Worm (Caenorhabditis elegans): ENCODE results near the gene T16G1.2.

The T16G1.2 gene

DNA sequence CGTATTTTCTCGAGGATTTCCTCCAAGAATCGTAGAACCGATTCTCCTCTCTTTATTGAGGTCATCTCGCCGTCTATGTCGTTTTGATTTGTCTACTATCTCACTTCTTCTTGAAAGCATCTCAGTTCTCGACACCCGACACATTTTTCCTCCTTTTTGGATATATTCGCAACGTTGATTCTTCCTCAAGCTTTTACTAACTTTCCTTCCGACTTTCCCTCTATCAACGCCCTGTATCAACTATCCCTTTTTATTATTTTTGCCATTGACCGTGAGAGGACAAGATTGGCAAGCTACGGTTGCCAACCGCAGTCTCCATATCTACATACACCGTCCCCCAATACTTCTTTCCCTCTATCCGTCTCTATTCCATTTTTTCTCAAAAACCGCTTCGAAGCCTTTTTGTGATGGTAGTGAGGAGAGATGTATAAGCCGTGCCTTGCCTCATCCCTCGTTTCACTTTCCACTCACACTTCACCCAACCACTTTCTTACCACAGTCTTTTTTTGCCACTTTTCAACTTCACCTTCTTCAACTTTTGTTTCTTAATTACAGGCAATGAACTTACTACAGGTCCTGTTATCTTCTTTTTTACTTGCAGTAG is at the start of gene T16G1.2:
Gene T16G1.2, plus strand, starts transcription at position 554 of the 604 bp plus-strand sequence.
- TF ChIP-seq scrt-1 (GFP tag; IDR thresholded peaks at IDR 0.05) = no peak
- no peak for TF ChIP-seq tra-4 (tag; optimal IDR thresholded peaks at IDR 0.05)
- no peak for TF ChIP-seq B0310.2 (tag; optimal IDR thresholded peaks at IDR 0.05)
- no peak for TF ChIP-seq F13C5.2 (tag; optimal IDR thresholded peaks at IDR 0.05)
- no peak for TF ChIP-seq ets-7 (tag; optimal IDR thresholded peaks at IDR 0.05)

DNA sequence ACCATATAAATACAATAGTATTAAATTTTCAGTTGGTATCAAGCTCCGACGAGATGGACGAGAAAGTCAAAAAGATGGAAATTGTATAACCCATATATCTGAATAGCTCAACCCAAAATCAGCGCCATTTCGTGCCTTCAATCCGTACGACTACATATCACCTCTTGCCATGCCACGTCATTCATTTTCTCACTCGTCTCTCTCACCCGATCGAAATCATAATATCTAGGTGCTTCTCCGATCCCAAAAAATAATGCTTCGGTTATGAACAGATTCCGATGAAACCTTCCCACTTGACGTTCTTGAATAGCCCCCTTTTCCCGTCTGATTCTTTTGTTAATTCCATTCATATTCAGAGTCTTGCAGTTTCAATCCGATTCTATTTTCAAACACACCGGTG is 47.9 kb upstream of the T16G1.2 start:
- TF ChIP-seq ets-7 (tag; optimal IDR thresholded peaks at IDR 0.05) = no peak
- TF ChIP-seq hmg-4 (GFP tag; optimal IDR thresholded peaks at IDR 0.05) = no peak
- TF ChIP-seq ceh-36 (tag; optimal IDR thresholded peaks at IDR 0.05) = no peak
- TF ChIP-seq flt-1 (GFP tag; IDR thresholded peaks at IDR 0.05) = no peak
- no peak for TF ChIP-seq hmbx-1 (tag; optimal IDR thresholded peaks at IDR 0.05)
- TF ChIP-seq pes-1 (GFP tag; IDR thresholded peaks at IDR 0.05) = no peak
- TF ChIP-seq tra-4 (tag; optimal IDR thresholded peaks at IDR 0.05) = no peak
- TF ChIP-seq scrt-1 (GFP tag; IDR thresholded peaks at IDR 0.05) = no peak
- no peak for TF ChIP-seq ceh-13 (GFP tag; optimal IDR thresholded peaks at IDR 0.05)
- TF ChIP-seq F13C5.2 (tag; optimal IDR thresholded peaks at IDR 0.05) = no peak
- TF ChIP-seq hnd-1 (tag; optimal IDR thresholded peaks at IDR 0.05) = no peak
- no peak for TF ChIP-seq tbx-37 (GFP tag; conservative IDR thresholded peaks at IDR 0.05)

DNA sequence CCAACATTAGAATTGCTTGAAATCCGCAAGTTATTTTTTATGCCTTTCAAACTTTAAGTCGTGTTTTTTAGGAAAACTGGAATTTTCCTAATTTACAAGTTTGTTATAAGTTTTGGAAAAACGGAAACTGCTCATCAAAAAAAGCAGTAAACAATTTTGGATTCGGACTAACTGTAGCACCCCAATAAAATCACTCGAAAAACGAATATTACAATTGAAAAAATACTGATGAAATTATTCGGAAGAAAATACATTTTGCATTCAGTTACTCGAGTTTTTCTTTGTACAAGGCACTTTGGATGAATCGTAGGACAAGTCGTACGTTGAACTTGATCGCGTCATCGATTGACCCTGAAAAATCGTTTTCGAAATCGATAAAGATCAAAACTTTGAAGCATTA is 46.9 kb upstream of the T16G1.2 start:
- no peak for TF ChIP-seq hmg-4 (GFP tag; optimal IDR thresholded peaks at IDR 0.05)

DNA sequence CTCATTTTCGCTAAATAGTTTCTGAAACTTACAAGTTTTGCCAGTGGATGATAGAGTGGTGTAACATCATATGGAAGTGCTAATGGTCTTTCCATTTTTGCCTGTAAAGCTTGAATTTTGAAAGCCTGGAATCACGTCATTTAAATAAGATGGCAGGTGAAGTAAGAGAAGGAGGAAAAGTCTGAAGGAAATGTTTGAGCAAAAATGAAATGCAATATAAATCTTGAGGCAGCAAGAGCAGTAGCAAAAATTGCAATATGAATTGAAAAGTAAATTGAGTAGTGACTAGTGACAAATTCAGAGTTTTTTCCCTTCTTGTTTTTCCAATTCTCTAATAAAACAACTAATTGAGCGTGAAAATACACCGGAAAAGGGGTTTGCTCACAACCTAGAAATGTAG is 43.4 kb upstream of the T16G1.2 start, which contains the start of gene glb-24:
Gene glb-24, minus strand, starts transcription at position 101 of the 400 bp plus-strand sequence.
- TF ChIP-seq sea-1 (GFP tag; conservative IDR thresholded peaks at IDR 0.05) (no peak), hnd-1 (tag; optimal IDR thresholded peaks at IDR 0.05) (no peak), ets-7 (tag; optimal IDR thresholded peaks at IDR 0.05) (no peak), ceh-13 (GFP tag; optimal IDR thresholded peaks at IDR 0.05) (no peak), tra-4 (tag; optimal IDR thresholded peaks at IDR 0.05) (no peak), flt-1 (GFP tag; IDR thresholded peaks at IDR 0.05) (no peak)

DNA sequence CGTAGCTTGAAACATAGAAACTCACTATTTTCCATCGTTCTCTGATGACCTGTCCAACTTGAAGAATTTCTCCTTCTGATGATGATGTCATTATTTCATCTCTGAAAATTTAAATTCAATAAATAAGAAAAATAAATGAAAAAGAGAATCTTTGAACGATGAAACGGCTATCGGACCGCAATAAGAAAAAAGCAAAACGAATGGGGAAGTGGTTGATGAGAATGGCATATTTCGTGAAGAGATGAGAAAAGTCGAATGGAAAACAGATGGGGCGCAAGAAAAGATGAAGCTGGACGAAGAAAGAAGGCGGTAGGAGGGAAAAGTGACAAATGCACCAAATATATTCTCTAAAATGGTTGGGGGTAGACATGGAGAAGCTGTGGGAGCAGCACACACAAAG is 33.5 kb upstream of the T16G1.2 start, which contains the start of gene ttbk-7:
Gene ttbk-7, minus strand, starts transcription at position 101 of the 400 bp plus-strand sequence.
- TF ChIP-seq ets-7 (tag; optimal IDR thresholded peaks at IDR 0.05) (no peak), aly-1 (tag; optimal IDR thresholded peaks at IDR 0.05) (no peak), tbx-11 (GFP tag; IDR thresholded peaks at IDR 0.05) (no peak), tra-4 (tag; optimal IDR thresholded peaks at IDR 0.05) (no peak), hmbx-1 (tag; optimal IDR thresholded peaks at IDR 0.05) (no peak)

DNA sequence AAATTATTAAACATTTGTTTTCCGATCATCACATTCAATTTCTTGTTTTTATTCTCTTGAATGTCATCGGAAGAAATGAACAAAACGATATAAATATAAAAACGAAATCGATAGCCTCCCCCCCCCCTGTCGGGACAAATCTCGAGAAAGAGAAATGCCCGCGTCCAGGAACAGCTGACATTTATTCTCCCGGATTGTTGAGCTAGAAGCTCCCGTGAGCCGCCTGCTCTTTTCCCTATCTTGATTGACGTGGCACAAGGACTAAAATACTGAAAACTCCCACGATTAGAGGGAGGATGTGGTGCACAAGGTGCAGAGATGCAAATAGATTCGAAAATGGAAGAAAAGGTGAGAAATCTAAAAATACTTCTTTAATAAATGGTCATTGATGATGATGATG is 32.4 kb upstream of the T16G1.2 start:
- TF ChIP-seq flt-1 (GFP tag; IDR thresholded peaks at IDR 0.05) (no peak), scrt-1 (GFP tag; IDR thresholded peaks at IDR 0.05) (no peak), F13C5.2 (tag; optimal IDR thresholded peaks at IDR 0.05) (no peak), hmg-4 (GFP tag; optimal IDR thresholded peaks at IDR 0.05) (no peak), ceh-13 (GFP tag; optimal IDR thresholded peaks at IDR 0.05) (no peak), ama-1 (optimal IDR thresholded peaks at IDR 0.05) (no peak), pes-1 (GFP tag; IDR thresholded peaks at IDR 0.05) (no peak), ets-7 (tag; optimal IDR thresholded peaks at IDR 0.05) (no peak), tbx-11 (GFP tag; IDR thresholded peaks at IDR 0.05) (no peak)

DNA sequence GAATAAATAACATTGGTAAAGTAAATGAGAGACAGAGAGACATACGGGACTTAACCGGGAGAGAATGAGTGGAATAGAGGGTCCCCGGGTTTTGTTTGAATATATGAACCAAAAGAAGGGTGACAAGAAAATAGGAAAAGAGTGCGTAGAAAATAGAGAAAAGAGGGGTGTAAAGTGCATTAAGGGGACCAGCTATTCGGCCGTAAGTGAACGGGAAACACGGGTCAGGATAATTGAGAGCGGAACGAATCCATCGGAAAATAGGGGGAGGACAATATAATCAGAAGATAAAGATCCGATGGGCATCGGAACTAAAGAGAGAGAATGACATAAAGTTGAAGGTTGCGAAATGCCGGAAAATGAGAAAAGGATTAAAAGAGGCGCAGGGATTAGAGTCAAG is 31.9 kb upstream of the T16G1.2 start:
- TF ChIP-seq F13C5.2 (tag; optimal IDR thresholded peaks at IDR 0.05) (no peak), ceh-36 (tag; optimal IDR thresholded peaks at IDR 0.05) (no peak), pes-1 (GFP tag; IDR thresholded peaks at IDR 0.05) (no peak), hmg-4 (GFP tag; optimal IDR thresholded peaks at IDR 0.05) (no peak), scrt-1 (GFP tag; IDR thresholded peaks at IDR 0.05) (no peak), hnd-1 (tag; optimal IDR thresholded peaks at IDR 0.05) (no peak), ceh-13 (GFP tag; optimal IDR thresholded peaks at IDR 0.05) (no peak), aly-1 (tag; optimal IDR thresholded peaks at IDR 0.05) (no peak), tbx-37 (GFP tag; conservative IDR thresholded peaks at IDR 0.05) (no peak), tra-4 (tag; optimal IDR thresholded peaks at IDR 0.05) (no peak), sea-1 (GFP tag; conservative IDR thresholded peaks at IDR 0.05) (no peak)

DNA sequence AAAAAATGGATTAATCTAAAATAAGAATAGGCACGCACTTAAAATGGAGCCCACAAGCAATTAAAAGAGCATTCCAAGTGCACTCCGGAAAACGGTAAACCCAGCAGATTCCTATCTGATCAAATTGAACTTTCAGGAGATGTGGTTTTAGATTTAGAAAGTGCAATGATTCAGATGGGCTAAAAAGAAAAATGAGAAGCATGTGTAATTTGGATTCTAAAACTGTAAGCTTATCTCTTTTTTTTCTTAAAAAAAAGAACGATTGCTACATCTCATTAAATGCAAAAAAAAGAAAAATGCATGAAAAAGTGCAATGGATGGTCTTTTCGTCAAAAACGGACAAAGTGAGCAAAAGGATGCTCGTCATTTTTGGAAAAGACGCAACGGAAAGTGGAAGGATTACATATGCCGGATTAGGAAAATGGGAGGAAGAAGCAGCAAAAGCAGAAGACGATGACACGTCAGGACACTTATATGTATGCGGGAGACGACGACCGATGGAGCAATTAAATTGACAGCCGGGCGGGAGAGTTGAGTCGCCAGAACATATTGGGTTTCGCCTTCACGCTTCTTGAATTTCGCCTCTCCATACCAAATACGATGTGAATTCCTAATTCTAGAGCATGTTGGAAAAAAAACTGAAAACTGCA is 30.6 kb upstream of the T16G1.2 start:
- TF ChIP-seq sea-1 (GFP tag; conservative IDR thresholded peaks at IDR 0.05) = no peak
- no peak for TF ChIP-seq ceh-13 (GFP tag; optimal IDR thresholded peaks at IDR 0.05)
- no peak for TF ChIP-seq tbx-37 (GFP tag; conservative IDR thresholded peaks at IDR 0.05)
- no peak for TF ChIP-seq hnd-1 (tag; optimal IDR thresholded peaks at IDR 0.05)
- no peak for TF ChIP-seq ceh-36 (tag; optimal IDR thresholded peaks at IDR 0.05)
- no peak for TF ChIP-seq ets-7 (tag; optimal IDR thresholded peaks at IDR 0.05)
- no peak for TF ChIP-seq aly-1 (tag; optimal IDR thresholded peaks at IDR 0.05)
- no peak for TF ChIP-seq flt-1 (GFP tag; IDR thresholded peaks at IDR 0.05)
- TF ChIP-seq pes-1 (GFP tag; IDR thresholded peaks at IDR 0.05) = no peak
- TF ChIP-seq B0310.2 (tag; optimal IDR thresholded peaks at IDR 0.05) = no peak
- no peak for TF ChIP-seq F13C5.2 (tag; optimal IDR thresholded peaks at IDR 0.05)
- no peak for TF ChIP-seq hmbx-1 (tag; optimal IDR thresholded peaks at IDR 0.05)
- no peak for TF ChIP-seq ama-1 (optimal IDR thresholded peaks at IDR 0.05)
- TF ChIP-seq tbx-11 (GFP tag; IDR thresholded peaks at IDR 0.05) = no peak

All from whole organism, early embryonic.